Worm (Caenorhabditis elegans): ENCODE results near the gene F28C1.1.

The F28C1.1 gene

DNA sequence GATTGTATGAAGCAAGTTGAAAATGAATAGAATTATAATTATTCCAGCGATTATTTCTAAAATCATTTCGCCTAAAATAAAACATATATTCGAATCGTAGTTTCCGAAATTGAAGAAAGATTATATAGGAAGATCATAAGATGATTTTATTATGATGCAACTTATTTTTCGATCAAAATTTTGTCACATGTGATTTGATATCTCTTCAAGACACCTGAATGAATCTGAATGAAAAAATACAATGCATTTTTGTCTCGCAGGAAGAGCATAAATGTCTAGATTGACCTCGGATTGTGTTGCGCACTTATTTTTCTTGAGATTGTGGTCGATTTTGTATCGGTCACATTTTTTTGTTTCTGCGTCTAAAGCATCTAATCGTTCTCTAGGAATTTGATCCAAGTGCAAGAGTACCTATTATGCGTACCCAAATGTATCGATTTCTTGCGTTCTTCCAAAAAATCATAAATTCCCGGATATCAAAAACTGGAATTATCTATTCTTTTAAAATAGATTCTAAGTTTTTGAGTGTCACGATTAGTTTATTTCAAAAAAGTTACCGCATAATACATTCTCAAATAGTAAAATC is 40.1 kb upstream of the F28C1.1 start, which contains the start of gene hrg-2:
TSS of gene hrg-2 (minus strand) at position 98 of the 586 bp plus-strand sequence.
- TF ChIP-seq nhr-71 (tag; optimal IDR thresholded peaks at IDR 0.05) (peak; percentile 57), unc-62 (GFP tag; optimal IDR thresholded peaks at IDR 0.05) (no peak), mep-1 (tag; optimal IDR thresholded peaks at IDR 0.05) (no peak), lin-14 (GFP tag; optimal IDR thresholded peaks at IDR 0.05) (peak; percentile 26), nhr-90 (tag; optimal IDR thresholded peaks at IDR 0.05; ENCODE audit: poor library complexity) (peak; percentile 34), nhr-20 (tag; optimal IDR thresholded peaks at IDR 0.05) (peak; percentile 61), snu-23 (GFP tag; optimal IDR thresholded peaks at IDR 0.05) (peak; percentile 17), nhr-85 (tag) (peak; percentile 69), tbx-2 (tag; optimal IDR thresholded peaks at IDR 0.05) (peak; percentile 6)

DNA sequence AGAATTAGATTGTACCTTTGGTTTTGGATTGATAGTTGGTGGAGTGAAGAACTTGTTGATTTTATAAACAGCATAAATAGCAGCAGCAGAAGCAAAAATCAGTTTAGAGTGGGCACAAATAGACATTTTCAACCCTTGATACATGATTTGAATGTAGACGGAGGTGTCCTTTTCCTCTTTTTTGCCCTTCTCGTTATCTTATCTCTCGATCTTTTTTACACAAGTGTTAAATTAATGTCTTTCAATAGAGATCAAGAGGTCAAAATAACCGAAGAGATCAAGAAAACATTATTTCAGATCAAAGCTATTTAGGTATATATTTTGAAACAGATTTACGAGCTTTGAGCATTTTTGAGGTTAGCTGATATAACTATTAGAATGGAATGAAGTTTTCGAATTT is 38.7 kb upstream of the F28C1.1 start, which contains the start of gene cdr-7:
TSS of gene cdr-7 (minus strand) at position 205 of the 400 bp plus-strand sequence.
- TF ChIP-seq C04F5.9 (tag; optimal IDR thresholded peaks at IDR 0.05) (no peak), ceh-82 (tag; optimal IDR thresholded peaks at IDR 0.05) (no peak), lin-14 (GFP tag; optimal IDR thresholded peaks at IDR 0.05) (peak; percentile 41), C16A3.4 (tag; optimal IDR thresholded peaks at IDR 0.05) (no peak), sptf-1 (tag; optimal IDR thresholded peaks at IDR 0.05) (no peak), elt-3 (tag; optimal IDR thresholded peaks at IDR 0.05) (peak in 3 of 6 experiments; percentile 7 to 80 (median 67)), elt-2 (tag; optimal IDR thresholded peaks at IDR 0.05) (no peak), nhr-237 (tag; optimal IDR thresholded peaks at IDR 0.05) (no peak), nhr-85 (tag) (peak; percentile 86), unc-86 (tag; optimal IDR thresholded peaks at IDR 0.05) (no peak), nhr-20 (tag; optimal IDR thresholded peaks at IDR 0.05) (peak; percentile 0), nhr-90 (tag; optimal IDR thresholded peaks at IDR 0.05; ENCODE audit: poor library complexity) (no peak)

DNA sequence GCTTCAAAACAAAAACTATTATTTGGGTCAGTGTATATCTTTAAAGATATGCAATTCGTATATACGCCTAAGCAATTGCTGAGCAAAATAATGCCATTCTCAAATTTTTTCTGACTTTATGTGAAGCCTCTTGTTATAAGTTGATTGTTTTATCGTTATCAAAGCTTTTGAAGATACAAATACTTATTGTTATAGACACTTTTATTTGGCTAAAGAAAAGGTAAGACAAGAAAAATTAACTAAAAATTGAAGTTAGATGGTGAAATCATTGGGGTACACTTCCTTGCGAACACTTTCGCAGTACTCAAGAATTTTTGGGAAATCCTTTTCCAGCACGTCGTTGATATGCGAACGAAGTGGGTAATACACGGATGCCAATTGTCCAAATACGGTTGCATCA is 38.3 kb upstream of the F28C1.1 start:
- TF ChIP-seq efl-1 (optimal IDR thresholded peaks at IDR 0.05): no peak
- peak in 1 of 2 experiments; percentile 87 for TF ChIP-seq efl-1 (GFP tag; optimal IDR thresholded peaks at IDR 0.05 in 1 of 2)
- TF ChIP-seq unc-98 (GFP tag; IDR thresholded peaks at IDR 0.05): no peak
- TF ChIP-seq Y116A8C.19 (tag; optimal IDR thresholded peaks at IDR 0.05; ENCODE audit: borderline replicate concordance): no peak
- TF ChIP-seq dpl-1 (GFP tag; optimal IDR thresholded peaks at IDR 0.05): no peak
- no peak for TF ChIP-seq unc-86 (tag; optimal IDR thresholded peaks at IDR 0.05)
- no peak for TF ChIP-seq elt-2 (tag; optimal IDR thresholded peaks at IDR 0.05)

DNA sequence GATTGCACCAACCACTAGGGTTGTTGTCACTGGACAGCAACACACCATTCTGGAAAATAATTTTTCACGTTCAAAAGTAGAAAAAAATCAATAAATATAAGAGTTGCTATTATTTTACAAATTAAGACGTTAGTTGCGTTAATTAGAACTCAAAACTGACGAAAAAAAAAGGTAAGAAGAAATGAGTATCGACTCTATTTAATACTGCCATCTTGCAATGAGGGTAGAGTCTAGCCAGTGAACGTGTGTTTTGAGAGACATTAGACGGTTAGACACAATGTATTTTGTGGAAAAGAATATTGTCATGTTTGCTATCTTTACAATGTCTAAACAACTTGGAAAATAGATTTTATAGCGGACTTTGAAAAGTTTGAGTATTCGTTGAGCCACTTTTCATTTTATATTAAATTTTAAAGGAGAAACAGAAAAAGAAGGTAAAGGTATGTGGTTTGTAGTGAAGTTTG is 36.9 kb upstream of the F28C1.1 start, which contains the start of gene cdr-6:
TSS of gene cdr-6 (minus strand) at position 51 of the 464 bp plus-strand sequence.
- TF ChIP-seq nhr-77 (tag; optimal IDR thresholded peaks at IDR 0.05): no peak
- no peak for TF ChIP-seq hlh-4 (tag; optimal IDR thresholded peaks at IDR 0.05)
- TF ChIP-seq unc-86 (tag; optimal IDR thresholded peaks at IDR 0.05): no peak
- TF ChIP-seq nhr-71 (tag; optimal IDR thresholded peaks at IDR 0.05): peak; percentile 36
- TF ChIP-seq egl-27 (tag; optimal IDR thresholded peaks at IDR 0.05): no peak
- no peak for TF ChIP-seq ceh-63 (GFP tag; optimal IDR thresholded peaks at IDR 0.05)
- TF ChIP-seq ceh-90 (tag; optimal IDR thresholded peaks at IDR 0.05): no peak
- TF ChIP-seq jun-1 (tag; optimal IDR thresholded peaks at IDR 0.05): no peak
- peak; percentile 42 for TF ChIP-seq lin-14 (GFP tag; optimal IDR thresholded peaks at IDR 0.05)
- TF ChIP-seq nhr-28 (tag; optimal IDR thresholded peaks at IDR 0.05): peak; percentile 13
- TF ChIP-seq aly-2 (tag; optimal IDR thresholded peaks at IDR 0.05): no peak
- TF ChIP-seq pax-3 (tag; optimal IDR thresholded peaks at IDR 0.05): no peak
- TF ChIP-seq elt-3 (tag; optimal IDR thresholded peaks at IDR 0.05): no peak
- TF ChIP-seq mef-2 (tag; optimal IDR thresholded peaks at IDR 0.05): no peak
- no peak for TF ChIP-seq isw-1 (GFP tag; IDR thresholded peaks at IDR 0.05)
- no peak for TF ChIP-seq sox-4 (tag; optimal IDR thresholded peaks at IDR 0.05)
- TF ChIP-seq zag-1 (tag; optimal IDR thresholded peaks at IDR 0.05): no peak
- no peak for TF ChIP-seq ceh-8 (GFP tag; optimal IDR thresholded peaks at IDR 0.05)
- no peak for TF ChIP-seq lsy-2 (tag; optimal IDR thresholded peaks at IDR 0.05)
- peak in 1 of 2 experiments; percentile 6 for TF ChIP-seq lin-35 (GFP tag; optimal IDR thresholded peaks at IDR 0.05)
- no peak for TF ChIP-seq lin-39 (tag; optimal IDR thresholded peaks at IDR 0.05)
- peak; percentile 5 for TF ChIP-seq mep-1 (tag; optimal IDR thresholded peaks at IDR 0.05)
- no peak for TF ChIP-seq pag-3 (tag; optimal IDR thresholded peaks at IDR 0.05; ENCODE audit: borderline replicate concordance, insufficient read depth)
- no peak for TF ChIP-seq nhr-76 (tag; optimal IDR thresholded peaks at IDR 0.05)
- TF ChIP-seq sup-37 (GFP tag; optimal IDR thresholded peaks at IDR 0.05): no peak
- no peak for TF ChIP-seq unc-98 (GFP tag; IDR thresholded peaks at IDR 0.05)
- TF ChIP-seq efl-1 (optimal IDR thresholded peaks at IDR 0.05): peak in 1 of 2 experiments; percentile 13
- no peak for TF ChIP-seq efl-1 (GFP tag; optimal IDR thresholded peaks at IDR 0.05 in 1 of 2)
- TF ChIP-seq ztf-4 (tag; optimal IDR thresholded peaks at IDR 0.05): no peak
- TF ChIP-seq snu-23 (GFP tag; optimal IDR thresholded peaks at IDR 0.05): no peak
- TF ChIP-seq C16A3.4 (tag; optimal IDR thresholded peaks at IDR 0.05): no peak
- no peak for TF ChIP-seq fkh-4 (tag; optimal IDR thresholded peaks at IDR 0.05; ENCODE audit: borderline replicate concordance)
- no peak for TF ChIP-seq tbx-2 (tag; optimal IDR thresholded peaks at IDR 0.05)

Measured in whole organism, L1 larva.